ENCODE assay signal across 1 fruit fly cellular context in genomic region chr3R:16275890-16276619, dm6.
A peak's percentile ranks its signal among the peaks of the same experiment; 100 is the strongest.
TF ChIP-seq lines count a peak whose summit lies in the region.

No protein-coding gene starts in this region.

TF ChIP-seq in whole organism, embryonic, 481 proteins besides CTCF, POLR2A, EP300 and RAD21 (continued from another document):
- TF ChIP-seq CG12236 (GFP tag; optimal IDR thresholded peaks at IDR 0.05; lab: Kevin White, UChicago) (no peak), Dfd (GFP tag; optimal IDR thresholded peaks at IDR 0.05; lab: Kevin White, UChicago) (no peak), CG12744 (GFP tag; optimal IDR thresholded peaks at IDR 0.05; lab: Kevin White, UChicago) (no peak), CG12391 (tag; optimal IDR thresholded peaks at IDR 0.05; lab: Kevin White, UChicago) (no peak), CG15601 (tag; optimal IDR thresholded peaks at IDR 0.05; lab: Kevin White, UChicago) (peak; percentile 50), hkb (optimal IDR thresholded peaks at IDR 0.05; lab: Kevin White, UChicago) (no peak), hkb (GFP tag; IDR thresholded peaks at IDR 0.05; lab: Robert Waterston, UW) (0 out of 2 replicates have a peak, but pooled peaks have one; percentile 11), gro (GFP tag; optimal IDR thresholded peaks at IDR 0.05; lab: Kevin White, UChicago) (no peak), gsb-n (tag; optimal IDR thresholded peaks at IDR 0.05; lab: Kevin White, UChicago) (peak; percentile 26), lola (GFP tag; optimal IDR thresholded peaks at IDR 0.05; lab: Kevin White, UChicago) (peak in 1 of 3 experiments; percentile 32), CG6254 (GFP tag; optimal IDR thresholded peaks at IDR 0.05; lab: Kevin White, UChicago) (peak; percentile 29), odd (GFP tag; optimal IDR thresholded peaks at IDR 0.05; lab: Kevin White, UChicago) (peak; percentile 2), pros (GFP tag; optimal IDR thresholded peaks at IDR 0.05; lab: Kevin White, UChicago) (peak; percentile 8), CG11398 (GFP tag; optimal IDR thresholded peaks at IDR 0.05; lab: Kevin White, UChicago) (peak; percentile 18), CG8290 (GFP tag; optimal IDR thresholded peaks at IDR 0.05; lab: Kevin White, UChicago) (peak; percentile 1), CG8290 (tag; optimal IDR thresholded peaks at IDR 0.05; lab: Kevin White, UChicago) (peak in 1 of 2 experiments; percentile 1), kah (GFP tag; optimal IDR thresholded peaks at IDR 0.05; lab: Kevin White, UChicago) (peak; percentile 20), CG3838 (GFP tag; optimal IDR thresholded peaks at IDR 0.05; lab: Kevin White, UChicago) (peak; percentile 1), CG2202 (tag; optimal IDR thresholded peaks at IDR 0.05; lab: Kevin White, UChicago) (peak; percentile 42), Mad (GFP tag; optimal IDR thresholded peaks at IDR 0.05; lab: Kevin White, UChicago) (no peak), Deaf1 (tag; optimal IDR thresholded peaks at IDR 0.05; lab: Kevin White, UChicago) (peak; percentile 75), BtbVII (GFP tag; optimal IDR thresholded peaks at IDR 0.05; lab: Kevin White, UChicago) (no peak), dmrt11E (tag; optimal IDR thresholded peaks at IDR 0.05; lab: Kevin White, UChicago) (peak; percentile 30), Xrp1 (GFP tag; IDR thresholded peaks at IDR 0.05; lab: Robert Waterston, UW) (peak; percentile 63), CG3407 (GFP tag; optimal IDR thresholded peaks at IDR 0.05; lab: Kevin White, UChicago) (peak; percentile 9), sens-2 (GFP tag; IDR thresholded peaks at IDR 0.05; lab: Robert Waterston, UW) (0 out of 2 replicates have a peak, but pooled peaks have one; percentile 31), fu2 (GFP tag; optimal IDR thresholded peaks at IDR 0.05; lab: Kevin White, UChicago) (no peak), chif (GFP tag; optimal IDR thresholded peaks at IDR 0.05; lab: Kevin White, UChicago) (peak; percentile 8 to 25), twi (tag; optimal IDR thresholded peaks at IDR 0.05; lab: Kevin White, UChicago) (peak; percentile 76), MTF-1 (GFP tag; optimal IDR thresholded peaks at IDR 0.05; lab: Kevin White, UChicago; ENCODE audit: borderline replicate concordance) (peak; percentile 25), tna (GFP tag; IDR thresholded peaks at IDR 0.05; lab: Robert Waterston, UW; ENCODE audit: partially characterized antibody) (0 out of 2 replicates have a peak, but pooled peaks have one; percentile 22), CG33557 (GFP tag; optimal IDR thresholded peaks at IDR 0.05; lab: Kevin White, UChicago) (peak; percentile 54), psq (GFP tag; optimal IDR thresholded peaks at IDR 0.05; lab: Kevin White, UChicago) (no peak), ftz-f1 (GFP tag; optimal IDR thresholded peaks at IDR 0.05; lab: Kevin White, UChicago) (peak; percentile 43), ac (GFP tag; optimal IDR thresholded peaks at IDR 0.05; lab: Kevin White, UChicago) (peak; percentile 31), D (optimal IDR thresholded peaks at IDR 0.05; lab: Kevin White, UChicago) (no peak), D (GFP tag; optimal IDR thresholded peaks at IDR 0.05; lab: Kevin White, UChicago) (peak; percentile 16), HLHmδ (GFP tag; optimal IDR thresholded peaks at IDR 0.05; lab: Kevin White, UChicago) (peak; percentile 39), crol (GFP tag; IDR thresholded peaks at IDR 0.05; lab: Robert Waterston, UW) (peak; percentile 64), Abd-B (GFP tag; optimal IDR thresholded peaks at IDR 0.05; lab: Kevin White, UChicago) (no peak), CG1233 (GFP tag; optimal IDR thresholded peaks at IDR 0.05; lab: Kevin White, UChicago) (peak; percentile 18), chinmo (GFP tag; IDR thresholded peaks at IDR 0.05; lab: Robert Waterston, UW; ENCODE audit: partially characterized antibody) (peak; percentile 30; the same call in 1 of the 4 replicates), CG4360 (GFP tag; IDR thresholded peaks at IDR 0.05; lab: Robert Waterston, UW) (peak; percentile 33; the same call in 1 of the 2 replicates), pita (GFP tag; optimal IDR thresholded peaks at IDR 0.05; lab: Kevin White, UChicago) (no peak), CG6654 (GFP tag; optimal IDR thresholded peaks at IDR 0.05; lab: Kevin White, UChicago) (no peak), cwo (GFP tag; optimal IDR thresholded peaks at IDR 0.05; lab: Kevin White, UChicago) (peak; percentile 15), CG17385 (GFP tag; optimal IDR thresholded peaks at IDR 0.05; lab: Kevin White, UChicago) (peak; percentile 79), CG15696 (tag; optimal IDR thresholded peaks at IDR 0.05; lab: Kevin White, UChicago) (peak; percentile 37), CG12769 (tag; optimal IDR thresholded peaks at IDR 0.05; lab: Kevin White, UChicago) (peak; percentile 1), CG18262 (tag; optimal IDR thresholded peaks at IDR 0.05; lab: Kevin White, UChicago) (peak; percentile 18), Xbp1 (GFP tag; optimal IDR thresholded peaks at IDR 0.05; lab: Kevin White, UChicago) (no peak), Side (GFP tag; optimal IDR thresholded peaks at IDR 0.05; lab: Kevin White, UChicago) (peak; percentile 28), esg (GFP tag; conservative IDR thresholded peaks at IDR 0.05; lab: Robert Waterston, UW) (no peak), Pdp1 (GFP tag; optimal IDR thresholded peaks at IDR 0.05; lab: Kevin White, UChicago) (peak in 1 of 2 experiments; percentile 56), CG12219 (GFP tag; optimal IDR thresholded peaks at IDR 0.05; lab: Kevin White, UChicago) (peak; percentile 14), CG10979 (tag; optimal IDR thresholded peaks at IDR 0.05; lab: Kevin White, UChicago) (peak; percentile 15), CG6791 (GFP tag; IDR thresholded peaks at IDR 0.05; lab: Robert Waterston, UW; ENCODE audit: partially characterized antibody) (no peak), CG17359 (tag; optimal IDR thresholded peaks at IDR 0.05; lab: Kevin White, UChicago) (peak; percentile 3), sens (GFP tag; lab: Kevin White, UChicago) (peak; percentile 74), Poxn (GFP tag; IDR thresholded peaks at IDR 0.05; lab: Robert Waterston, UW) (no peak), aop (GFP tag; IDR thresholded peaks at IDR 0.05; lab: Robert Waterston, UW) (no peak), fd102C (GFP tag; optimal IDR thresholded peaks at IDR 0.05; lab: Kevin White, UChicago) (peak; percentile 15), CG2199 (GFP tag; IDR thresholded peaks at IDR 0.05; lab: Robert Waterston, UW) (peak; percentile 85; the same call in 2 of the 3 replicates), CG4328 (GFP tag; optimal IDR thresholded peaks at IDR 0.05; lab: Kevin White, UChicago) (no peak), mirr (GFP tag; optimal IDR thresholded peaks at IDR 0.05; lab: Kevin White, UChicago) (peak; percentile 8), sd (tag; optimal IDR thresholded peaks at IDR 0.05; lab: Kevin White, UChicago) (peak; percentile 39), sim (GFP tag; IDR thresholded peaks at IDR 0.05; lab: Robert Waterston, UW) (no peak), CG2712 (tag; optimal IDR thresholded peaks at IDR 0.05; lab: Kevin White, UChicago) (peak; percentile 21), salm (tag; optimal IDR thresholded peaks at IDR 0.05; lab: Kevin White, UChicago) (peak; percentile 35)
TF ChIP-seq in whole organism, embryonic: peak in this region for 67.
